Worm (Caenorhabditis elegans): ENCODE data around the gene B0310.1.

B0310.1 gene

ce11 chrX:487669-488068 lies 5.4 kb upstream of the B0310.1 start (continued):
- TF ChIP-seq lim-7 (GFP tag; IDR thresholded peaks at IDR 0.05) (peak; percentile 86), F26F4.8 (GFP tag; conservative IDR thresholded peaks at IDR 0.05) (peak; percentile 58; the same call in 1 of the 2 replicates), hlh-30 (tag; optimal IDR thresholded peaks at IDR 0.05; ENCODE audit: insufficient read depth) (no peak), nhr-237 (tag; optimal IDR thresholded peaks at IDR 0.05) (no peak), ceh-44 (GFP tag; IDR thresholded peaks at IDR 0.05) (peak; percentile 68; the same call in 1 of the 2 replicates)

ce11 chrX:489635-490105 lies 3.4 kb upstream of the B0310.1 start, which contains the start of gene egl-17:
Gene egl-17, plus strand, starts transcription at chrX:489685.
- TF ChIP-seq nhr-48 (tag; optimal IDR thresholded peaks at IDR 0.05) (peak; percentile 79), lin-1 (GFP tag; IDR thresholded peaks at IDR 0.05) (peak; percentile 82), F44E2.7 (GFP tag; IDR thresholded peaks at IDR 0.05) (peak; percentile 94), daf-16 (GFP tag; optimal IDR thresholded peaks at IDR 0.05) (peak; percentile 77 to 93), daf-16 (tag; optimal IDR thresholded peaks at IDR 0.05) (peak; percentile 74), nhr-25 (tag; optimal IDR thresholded peaks at IDR 0.05; ENCODE audit: borderline replicate concordance, insufficient read depth) (peak; percentile 20), egl-43 (GFP tag; IDR thresholded peaks at IDR 0.05) (peak; percentile 98), cey-2 (tag; optimal IDR thresholded peaks at IDR 0.05; ENCODE audit: borderline replicate concordance, insufficient read depth) (no peak), lin-29 (GFP tag; IDR thresholded peaks at IDR 0.05) (peak; percentile 82), nhr-76 (tag; optimal IDR thresholded peaks at IDR 0.05) (no peak), snpc-1.2 (GFP tag; IDR thresholded peaks at IDR 0.05) (peak; percentile 87), mes-2 (tag; optimal IDR thresholded peaks at IDR 0.05; ENCODE audit: poor library complexity, severe bottlenecking) (peak; percentile 86), ztf-7 (tag; optimal IDR thresholded peaks at IDR 0.05) (peak; percentile 69), Y105C5A.15 (GFP tag; IDR thresholded peaks at IDR 0.05) (peak; percentile 92), nhr-6 (tag; optimal IDR thresholded peaks at IDR 0.05) (peak; percentile 20), lin-15B (tag; optimal IDR thresholded peaks at IDR 0.05) (no peak), ctbp-1 (GFP tag; IDR thresholded peaks at IDR 0.05) (peak; percentile 94), tag-97 (GFP tag; IDR thresholded peaks at IDR 0.05) (no peak), F49E8.2 (tag; optimal IDR thresholded peaks at IDR 0.05; ENCODE audit: borderline replicate concordance) (peak; percentile 77), ceh-62 (tag; optimal IDR thresholded peaks at IDR 0.05) (no peak), unc-39 (tag; optimal IDR thresholded peaks at IDR 0.05) (no peak), F10B5.3 (tag; optimal IDR thresholded peaks at IDR 0.05) (peak; percentile 83), skn-1 (tag; optimal IDR thresholded peaks at IDR 0.05) (no peak), rbr-2 (tag; optimal IDR thresholded peaks at IDR 0.05) (peak; percentile 81), Y5F2A.4 (GFP tag; optimal IDR thresholded peaks at IDR 0.05) (peak; percentile 83), fos-1 (tag; optimal IDR thresholded peaks at IDR 0.05) (no peak), T26A8.4 (GFP tag; IDR thresholded peaks at IDR 0.05) (peak; percentile 90; the same call in 1 of the 2 replicates), daf-12 (tag; optimal IDR thresholded peaks at IDR 0.05) (no peak), unc-62 (GFP tag; optimal IDR thresholded peaks at IDR 0.05 in 1 of 2) (peak in 1 of 2 experiments; percentile 65), unc-62 (tag; optimal IDR thresholded peaks at IDR 0.05) (no peak), hmg-1.1 (GFP tag; IDR thresholded peaks at IDR 0.05) (peak; percentile 94), fkh-10 (GFP tag; optimal IDR thresholded peaks at IDR 0.05) (peak; percentile 19), dmd-9 (GFP tag; IDR thresholded peaks at IDR 0.05) (peak; percentile 68; the same call in 1 of the 2 replicates), nhr-237 (tag; optimal IDR thresholded peaks at IDR 0.05) (no peak), jun-1 (tag; optimal IDR thresholded peaks at IDR 0.05) (no peak), vab-7 (GFP tag; IDR thresholded peaks at IDR 0.05) (peak; percentile 97), ceh-44 (GFP tag; IDR thresholded peaks at IDR 0.05) (peak; percentile 77), mxl-2 (GFP tag; conservative IDR thresholded peaks at IDR 0.05) (0 out of 2 replicates have a peak, but pooled peaks have one; percentile 57), zip-11 (GFP tag; IDR thresholded peaks at IDR 0.05) (0 out of 2 replicates have a peak, but pooled peaks have one; percentile 63), lir-3 (tag; optimal IDR thresholded peaks at IDR 0.05) (peak; percentile 72), R02D3.7 (tag; optimal IDR thresholded peaks at IDR 0.05) (no peak), spr-3 (GFP tag; optimal IDR thresholded peaks at IDR 0.05) (peak; percentile 74), ces-1 (GFP tag; optimal IDR thresholded peaks at IDR 0.05) (peak; percentile 24), nhr-10 (tag; optimal IDR thresholded peaks at IDR 0.05) (no peak), madf-5 (GFP tag; IDR thresholded peaks at IDR 0.05) (peak; percentile 90 to 95), gei-8 (GFP tag; optimal IDR thresholded peaks at IDR 0.05) (peak; percentile 94)
